Worm (Caenorhabditis elegans): ENCODE data around the gene zmp-2.
"Not testable (repeated sequence)": the region's sequence is repeated elsewhere in the genome, so short reads cannot be mapped to it uniquely, and the experiment has no call there.

zmp-2 gene

DNA sequence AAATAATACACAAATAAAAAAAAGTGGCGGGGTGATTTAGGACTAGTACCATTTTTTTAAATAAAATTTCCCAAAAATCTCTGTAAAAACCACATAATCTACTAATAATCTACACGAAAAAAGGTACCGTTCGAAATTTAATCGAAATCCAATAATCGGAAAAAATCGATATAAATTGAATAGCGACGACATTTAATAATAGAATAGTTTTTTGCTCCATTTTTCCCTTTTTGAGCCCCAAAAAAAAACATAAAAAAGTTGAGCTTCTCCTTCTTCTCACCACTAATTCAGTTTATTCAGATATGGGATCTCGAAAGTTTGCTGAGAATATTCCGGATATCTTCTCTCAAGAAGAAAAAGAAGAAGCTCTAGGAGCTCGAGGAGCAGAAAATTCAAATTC is 28.5 kb upstream of the zmp-2 start, which contains the start of gene Y71H2B.5:
Gene Y71H2B.5, plus strand, starts transcription at position 301 of the 400 bp plus-strand sequence.
- TF ChIP-seq ceh-24, dve-1, ets-4 (tag; optimal IDR thresholded peaks at IDR 0.05): not testable (repeated sequence)

DNA sequence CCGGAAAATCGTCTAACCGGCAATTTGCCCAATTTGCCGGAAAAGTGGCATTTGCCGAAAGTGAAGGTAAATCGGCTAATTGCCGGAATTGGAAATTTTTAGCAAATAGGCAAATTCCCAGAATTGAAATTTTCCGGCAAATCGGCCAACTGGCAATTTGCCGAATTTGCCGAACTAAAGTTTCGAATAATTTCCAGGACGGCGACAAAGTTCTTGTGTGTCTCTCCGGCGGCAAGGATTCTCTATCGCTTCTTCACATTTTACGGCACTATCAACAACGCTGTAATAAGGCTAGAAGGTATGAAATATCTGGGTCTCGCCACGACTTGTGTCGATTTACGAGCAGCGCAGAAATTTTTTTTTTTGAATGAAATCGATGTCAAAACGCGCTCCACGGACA is 20.0 kb upstream of the zmp-2 start:
- TF ChIP-seq ama-1 (optimal IDR thresholded peaks at IDR 0.05) (no peak), ref-2 (tag; optimal IDR thresholded peaks at IDR 0.05) (no peak), C08G9.2 (tag; optimal IDR thresholded peaks at IDR 0.05) (no peak), ceh-45 (GFP tag; IDR thresholded peaks at IDR 0.05) (no peak), ttx-3 (tag; optimal IDR thresholded peaks at IDR 0.05) (no peak), ahr-1 (tag; optimal IDR thresholded peaks at IDR 0.05) (no peak)

DNA sequence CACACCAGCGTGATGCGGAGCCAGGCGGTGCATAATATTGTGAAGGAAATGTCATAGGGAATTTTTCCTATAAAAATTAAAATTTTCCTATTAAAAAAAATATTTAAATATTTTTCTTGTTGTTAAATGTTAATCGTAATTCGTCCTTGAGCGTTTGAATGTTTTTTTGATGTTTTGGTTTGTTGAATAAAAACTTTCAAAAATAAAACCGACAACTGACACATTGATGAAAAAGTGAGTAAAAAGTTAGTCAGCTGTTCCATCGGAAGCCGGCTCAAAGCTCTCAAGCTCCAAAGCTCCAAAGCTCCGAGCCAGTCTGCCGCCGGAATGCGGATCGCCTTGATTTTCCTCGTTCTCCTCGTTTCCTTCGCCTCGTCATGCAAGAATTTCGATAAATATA is 17.5 kb upstream of the zmp-2 start, which contains the start of gene Y71H2B.4:
Gene Y71H2B.4, plus strand, starts transcription at position 301 of the 400 bp plus-strand sequence.
- TF ChIP-seq pax-1 (tag; optimal IDR thresholded peaks at IDR 0.05) (no peak), ahr-1 (tag; optimal IDR thresholded peaks at IDR 0.05) (no peak), elt-4 (tag; optimal IDR thresholded peaks at IDR 0.05) (no peak)

DNA sequence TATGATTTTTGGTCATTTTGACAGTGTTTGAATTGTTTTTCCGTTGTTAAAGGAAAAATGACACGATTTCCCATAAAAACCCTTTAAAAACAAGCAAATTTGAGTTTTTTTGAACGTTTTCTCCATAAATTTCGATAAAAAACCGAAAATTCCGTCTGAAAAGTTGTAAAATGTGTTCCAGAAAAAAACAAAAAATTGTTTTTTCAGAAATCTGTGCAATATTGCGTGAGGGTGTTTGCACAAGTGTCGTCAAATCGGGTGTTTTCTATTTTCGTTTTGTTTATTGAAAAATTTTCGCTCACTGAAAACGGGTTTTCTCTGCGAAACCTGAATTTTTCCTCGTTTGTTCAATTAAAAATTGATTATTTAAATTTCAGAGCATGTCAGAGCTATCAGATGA is 16.6 kb upstream of the zmp-2 start, which contains the start of gene ppfr-4:
Gene ppfr-4, plus strand, starts transcription at position 378 of the 400 bp plus-strand sequence.
- TF ChIP-seq ttx-3 (tag; optimal IDR thresholded peaks at IDR 0.05) (no peak), T23F11.4 (GFP tag; optimal IDR thresholded peaks at IDR 0.05) (no peak), nhr-11 (tag; optimal IDR thresholded peaks at IDR 0.05) (no peak), mec-3 (tag; optimal IDR thresholded peaks at IDR 0.05; ENCODE audit: borderline replicate concordance) (no peak), F13H6.1 (tag; optimal IDR thresholded peaks at IDR 0.05) (no peak), C38D4.7 (GFP tag; optimal IDR thresholded peaks at IDR 0.05) (no peak), ceh-18 (tag; optimal IDR thresholded peaks at IDR 0.05) (no peak), zip-5 (tag; optimal IDR thresholded peaks at IDR 0.05) (no peak)

DNA sequence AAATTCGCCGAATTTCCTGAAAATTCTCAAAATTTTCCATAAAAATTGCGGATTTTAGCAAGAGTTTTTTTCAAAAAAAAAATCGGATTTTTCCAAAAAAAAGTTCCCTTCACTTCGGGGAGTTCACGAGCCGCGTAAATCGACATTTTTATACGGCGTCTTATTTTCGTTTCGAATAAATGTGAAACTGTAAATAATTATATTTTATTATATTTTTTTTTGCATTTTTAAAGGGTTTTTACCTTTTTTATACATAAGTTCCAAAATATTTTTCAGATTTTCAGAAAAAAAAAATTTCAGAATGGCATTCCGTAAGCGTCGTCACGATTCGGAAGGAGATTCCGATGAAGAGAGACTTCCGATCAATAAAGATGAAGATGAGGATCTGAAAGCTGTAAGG is 13.3 kb upstream of the zmp-2 start, which contains the start of gene Y71H2B.2:
Gene Y71H2B.2, plus strand, starts transcription at position 301 of the 400 bp plus-strand sequence.
- TF ChIP-seq ceh-18 (tag; optimal IDR thresholded peaks at IDR 0.05): no peak
- TF ChIP-seq ceh-30 (tag; optimal IDR thresholded peaks at IDR 0.05): no peak
- no peak for TF ChIP-seq hlh-13 (GFP tag; optimal IDR thresholded peaks at IDR 0.05)
- no peak for TF ChIP-seq tbx-7 (tag; optimal IDR thresholded peaks at IDR 0.05)
- TF ChIP-seq K09A11.1 (tag; optimal IDR thresholded peaks at IDR 0.05; ENCODE audit: insufficient read depth): no peak
- no peak for TF ChIP-seq madf-2 (tag; optimal IDR thresholded peaks at IDR 0.05)
- no peak for TF ChIP-seq Y22D7AL.16 (tag; optimal IDR thresholded peaks at IDR 0.05)
- TF ChIP-seq lim-6 (tag; optimal IDR thresholded peaks at IDR 0.05): no peak
- TF ChIP-seq ztf-16 (tag; optimal IDR thresholded peaks at IDR 0.05): no peak
- no peak for TF ChIP-seq pha-4 (tag; optimal IDR thresholded peaks at IDR 0.05)
- no peak for TF ChIP-seq ref-2 (tag; optimal IDR thresholded peaks at IDR 0.05)
- TF ChIP-seq K02D7.2 (tag; optimal IDR thresholded peaks at IDR 0.05): no peak
- TF ChIP-seq nhr-232 (tag; optimal IDR thresholded peaks at IDR 0.05): no peak
- no peak for TF ChIP-seq tbx-2 (tag; optimal IDR thresholded peaks at IDR 0.05)
- no peak for TF ChIP-seq fax-1 (tag; optimal IDR thresholded peaks at IDR 0.05)
- TF ChIP-seq ceh-19 (GFP tag; optimal IDR thresholded peaks at IDR 0.05): no peak
- no peak for TF ChIP-seq nhr-11 (tag; optimal IDR thresholded peaks at IDR 0.05)
- no peak for TF ChIP-seq T23F11.4 (GFP tag; optimal IDR thresholded peaks at IDR 0.05)
- TF ChIP-seq unc-3 (GFP tag; conservative IDR thresholded peaks at IDR 0.05): no peak
- TF ChIP-seq unc-3 (tag; optimal IDR thresholded peaks at IDR 0.05): no peak
- TF ChIP-seq mec-3 (tag; optimal IDR thresholded peaks at IDR 0.05; ENCODE audit: borderline replicate concordance): no peak

DNA sequence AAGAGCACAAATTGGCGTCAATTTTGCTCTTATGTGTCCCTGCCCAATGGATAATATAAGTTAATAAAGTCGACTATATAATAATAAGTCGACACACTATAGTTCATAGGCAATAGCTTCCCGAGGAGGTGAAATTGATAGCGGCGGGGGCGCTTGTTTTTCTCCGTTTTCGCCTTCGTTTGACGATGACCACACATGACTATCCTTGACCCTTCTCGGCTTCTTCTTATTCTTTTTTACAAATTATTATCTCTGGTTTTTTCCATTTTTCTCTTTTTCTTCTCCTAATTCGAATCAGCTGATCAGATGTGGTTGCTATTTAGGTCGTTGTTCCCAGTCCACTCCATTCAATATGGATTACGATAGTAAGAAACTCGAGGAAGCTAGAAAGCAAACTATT is 7.5 kb upstream of the zmp-2 start, which contains the start of gene acbp-8:
Gene acbp-8, plus strand, starts transcription at position 324 of the 400 bp plus-strand sequence.
- TF ChIP-seq rnt-1 (tag; optimal IDR thresholded peaks at IDR 0.05) (no peak), K02D7.2 (tag; optimal IDR thresholded peaks at IDR 0.05) (no peak), dve-1 (tag; optimal IDR thresholded peaks at IDR 0.05) (no peak), odd-2 (tag; optimal IDR thresholded peaks at IDR 0.05) (no peak), unc-55 (GFP tag; optimal IDR thresholded peaks at IDR 0.05) (no peak), nhr-11 (tag; optimal IDR thresholded peaks at IDR 0.05) (no peak), ahr-1 (tag; optimal IDR thresholded peaks at IDR 0.05) (no peak), madf-2 (tag; optimal IDR thresholded peaks at IDR 0.05) (no peak), gmeb-2 (tag; optimal IDR thresholded peaks at IDR 0.05) (no peak)
